Worm (Caenorhabditis elegans) whole organism, early embryonic: Measurements from ENCODE around the gene oac-21.

Experiments
- F13C5.2 ChIP-seq: sonication (generic microtip); optimal IDR thresholded peaks from 2 replicates; lab custom pipeline; 2017; ENCODE audit warnings: mild to moderate bottlenecking, missing genetic modification characterization, inconsistent platforms, missing compliant biosample characterization
- ama-1 ChIP-seq: fragments of 150-350 bp; optimal IDR thresholded peaks from 2 replicates; lab custom pipeline; 2014
- ets-7 ChIP-seq: sonication (generic microtip); optimal IDR thresholded peaks from 2 replicates; lab custom pipeline; 2016; ENCODE audit warnings: missing genotype, missing genetic modification characterization, missing compliant biosample characterization
- flt-1 ChIP-seq: fragments of 200-800 bp; sonication (Bioruptor generic); IDR thresholded peaks from 2 replicates; pipeline ENCODE4 v1.3.6; 2022; ENCODE audit warnings: missing genetic modification characterization, missing compliant biosample characterization
- hmbx-1 ChIP-seq: sonication (generic microtip); optimal IDR thresholded peaks from 2 replicates; lab custom pipeline; 2016; ENCODE audit warnings: mild to moderate bottlenecking, missing genetic modification characterization, missing compliant biosample characterization
- hnd-1 ChIP-seq: sonication (generic microtip); optimal IDR thresholded peaks from 2 replicates; lab custom pipeline; 2016; ENCODE audit warnings: missing genetic modification characterization, missing compliant biosample characterization
- scrt-1 ChIP-seq: fragments of 200-800 bp; sonication (Bioruptor generic); IDR thresholded peaks from 2 replicates; pipeline ENCODE4 v1.3.6; 2022; ENCODE audit warnings: missing genetic modification characterization, missing compliant biosample characterization
- sea-1 ChIP-seq: fragments of 200-800 bp; sonication (Bioruptor generic); conservative IDR thresholded peaks from 2 replicates; pipeline ENCODE4 v1.3.6; 2022; ENCODE audit warnings: missing genetic modification characterization, missing compliant biosample characterization

DNA sequence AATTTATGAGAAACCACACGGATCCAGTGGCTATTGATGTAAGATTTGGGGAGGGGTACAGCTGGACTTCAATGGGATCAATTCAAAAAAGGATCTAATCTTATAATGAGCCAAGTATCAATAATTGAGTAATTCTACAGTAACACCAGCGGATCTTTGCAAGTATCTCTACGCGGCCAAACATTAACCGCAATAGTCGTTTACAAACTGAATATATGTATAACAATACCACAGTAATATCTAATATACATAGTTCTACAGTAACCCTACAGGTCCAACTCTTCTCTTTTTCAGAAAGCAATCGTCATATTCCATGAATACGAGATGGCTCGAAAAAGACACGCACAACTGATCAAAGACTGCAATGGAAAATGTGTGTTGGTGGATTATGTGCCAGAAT is 3.0 kb downstream of the oac-21 start, which contains the start of gene F56D6.9:
- TF ChIP-seq ets-7 (no peak), ama-1 (lab: Kevin White, UChicago) (no peak), hnd-1 (tag; lab: Kevin White, UChicago) (no peak), hmbx-1 (no peak), flt-1 (no peak), sea-1 (no peak), F13C5.2 (tag; lab: Kevin White, UChicago) (no peak), scrt-1 (GFP tag; lab: Robert Waterston, UW) (no peak)
